Worm (Caenorhabditis elegans): ENCODE results near the gene duo-1.

Gene duo-1

DNA sequence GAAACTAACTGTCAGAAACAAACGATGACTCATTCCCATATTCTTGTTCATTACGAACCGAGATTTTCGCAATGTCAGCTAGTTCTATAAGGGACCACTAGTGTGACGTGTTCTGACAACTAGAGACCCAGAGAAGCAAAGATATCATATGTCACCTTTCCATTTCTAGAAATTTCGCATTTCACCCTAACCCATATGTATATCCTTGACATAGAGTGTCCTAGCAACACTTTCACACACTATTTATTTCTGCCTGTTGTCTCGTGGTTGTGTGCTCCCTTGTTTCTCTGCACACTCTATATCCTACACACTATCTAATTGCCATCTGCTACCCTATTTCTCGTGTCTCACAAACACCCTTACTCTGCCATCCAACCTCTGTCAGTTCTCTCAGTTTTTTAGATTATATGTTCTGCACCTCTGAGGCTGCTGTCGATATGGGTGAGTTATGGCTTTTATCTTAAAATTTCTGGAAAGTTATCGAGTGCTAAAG, 5.5 kb upstream of the duo-1 start, which contains the start of the genes F38B7.17 and F38B7.3:
Gene F38B7.17 (minus strand): TSS at position 51 of the 493 bp plus-strand sequence.
Gene F38B7.3 (plus strand): TSS at position 194 of the 493 bp plus-strand sequence.
- no peak for TF ChIP-seq F10B5.3 (tag; optimal IDR thresholded peaks at IDR 0.05)
- peak; percentile 60 for TF ChIP-seq nhr-11 (tag; optimal IDR thresholded peaks at IDR 0.05)
- no peak for TF ChIP-seq saeg-2 (GFP tag; IDR thresholded peaks at IDR 0.05)
- peak; percentile 41; the same call in 1 of the 2 replicates for TF ChIP-seq hmg-1.1 (GFP tag; IDR thresholded peaks at IDR 0.05)
- peak; percentile 63 for TF ChIP-seq mxl-3 (GFP tag; optimal IDR thresholded peaks at IDR 0.05)
- peak; percentile 83 for TF ChIP-seq dve-1 (tag; optimal IDR thresholded peaks at IDR 0.05; ENCODE audit: insufficient read depth)
- no peak for TF ChIP-seq hif-1 (tag; optimal IDR thresholded peaks at IDR 0.05)
- TF ChIP-seq dpl-1 (GFP tag; optimal IDR thresholded peaks at IDR 0.05), result peak; percentile 27
- TF ChIP-seq nhr-10 (tag; optimal IDR thresholded peaks at IDR 0.05), result no peak
- TF ChIP-seq nhr-28 (tag; optimal IDR thresholded peaks at IDR 0.05), result peak; percentile 73
- no peak for TF ChIP-seq ceh-62 (tag; optimal IDR thresholded peaks at IDR 0.05)
- no peak for TF ChIP-seq jun-1 (tag; optimal IDR thresholded peaks at IDR 0.05)
- no peak for TF ChIP-seq lim-7 (GFP tag; IDR thresholded peaks at IDR 0.05)
- no peak for TF ChIP-seq lin-39 (tag; optimal IDR thresholded peaks at IDR 0.05)
- TF ChIP-seq pqm-1 (tag; optimal IDR thresholded peaks at IDR 0.05), result peak; percentile 66
- peak in 1 of 2 experiments; percentile 61 for TF ChIP-seq lsy-2 (tag; optimal IDR thresholded peaks at IDR 0.05)
- no peak for TF ChIP-seq ztf-11 (tag; optimal IDR thresholded peaks at IDR 0.05)
- TF ChIP-seq nhr-102 (tag; optimal IDR thresholded peaks at IDR 0.05), result no peak
- no peak for TF ChIP-seq set-16 (GFP tag; IDR thresholded peaks at IDR 0.05)
- TF ChIP-seq F44E2.7 (GFP tag; IDR thresholded peaks at IDR 0.05), result no peak
- peak in 1 of 2 experiments; percentile 52 for TF ChIP-seq unc-62 (GFP tag; optimal IDR thresholded peaks at IDR 0.05 in 1 of 2)
- TF ChIP-seq unc-62 (tag; optimal IDR thresholded peaks at IDR 0.05), result no peak
- TF ChIP-seq duxl-1 (tag; optimal IDR thresholded peaks at IDR 0.05; ENCODE audit: poor library complexity), result no peak
- peak; percentile 39 for TF ChIP-seq T20F7.1 (GFP tag; optimal IDR thresholded peaks at IDR 0.05)
- TF ChIP-seq hlh-11 (tag; optimal IDR thresholded peaks at IDR 0.05), result peak; percentile 85
- no peak for TF ChIP-seq zip-11 (GFP tag; IDR thresholded peaks at IDR 0.05)
- peak; percentile 46 for TF ChIP-seq mes-2 (tag; optimal IDR thresholded peaks at IDR 0.05; ENCODE audit: poor library complexity, severe bottlenecking)
- TF ChIP-seq nhr-48 (tag; optimal IDR thresholded peaks at IDR 0.05), result peak; percentile 17
- no peak for TF ChIP-seq egl-43 (GFP tag; IDR thresholded peaks at IDR 0.05)
- no peak for TF ChIP-seq snpc-1.2 (GFP tag; IDR thresholded peaks at IDR 0.05)
- TF ChIP-seq unc-130 (GFP tag; optimal IDR thresholded peaks at IDR 0.05), result no peak
- TF ChIP-seq F49E8.2 (tag; optimal IDR thresholded peaks at IDR 0.05; ENCODE audit: borderline replicate concordance), result no peak
- TF ChIP-seq dmd-6 (GFP tag; IDR thresholded peaks at IDR 0.05), result peak; percentile 55
- no peak for TF ChIP-seq Y105C5A.15 (GFP tag; IDR thresholded peaks at IDR 0.05)
- TF ChIP-seq php-3 (GFP tag; IDR thresholded peaks at IDR 0.05), result no peak
- TF ChIP-seq nhr-25 (tag; optimal IDR thresholded peaks at IDR 0.05; ENCODE audit: borderline replicate concordance, insufficient read depth), result peak; percentile 63
- no peak for TF ChIP-seq mxl-2 (GFP tag; conservative IDR thresholded peaks at IDR 0.05)
- TF ChIP-seq unc-39 (tag; optimal IDR thresholded peaks at IDR 0.05), result no peak
- no peak for TF ChIP-seq Y75B8A.6 (GFP tag; IDR thresholded peaks at IDR 0.05)
- no peak for TF ChIP-seq lir-3 (tag; optimal IDR thresholded peaks at IDR 0.05)
- TF ChIP-seq spr-3 (GFP tag; optimal IDR thresholded peaks at IDR 0.05), result no peak
- no peak for TF ChIP-seq nhr-237 (tag; optimal IDR thresholded peaks at IDR 0.05)
- TF ChIP-seq madf-5 (GFP tag; IDR thresholded peaks at IDR 0.05), result no peak
- no peak for TF ChIP-seq Y5F2A.4 (GFP tag; optimal IDR thresholded peaks at IDR 0.05)
- no peak for TF ChIP-seq fkh-10 (GFP tag; optimal IDR thresholded peaks at IDR 0.05)
- no peak for TF ChIP-seq daf-16 (GFP tag; optimal IDR thresholded peaks at IDR 0.05)
- peak; percentile 85 for TF ChIP-seq daf-16 (tag; optimal IDR thresholded peaks at IDR 0.05)
- no peak for TF ChIP-seq ceh-28 (tag; optimal IDR thresholded peaks at IDR 0.05)
- no peak for TF ChIP-seq spr-1 (tag; optimal IDR thresholded peaks at IDR 0.05)
- TF ChIP-seq mdl-1 (tag; optimal IDR thresholded peaks at IDR 0.05), result peak; percentile 66 to 91
- no peak for TF ChIP-seq F37D6.2 (tag; optimal IDR thresholded peaks at IDR 0.05)
